Fruit fly (Drosophila melanogaster) whole organism, adult: Measurements from ENCODE around the gene Arr2.
A peak's percentile ranks its signal among the peaks of the same experiment; 100 is the strongest.

ENCODE experiments used
- CG11617 ChIP-seq: fragments of 200-800 bp; sonication (Bioruptor generic); optimal IDR thresholded peaks from 2 replicates; lab custom pipeline; 2017; ENCODE audit warnings: mild to moderate bottlenecking, missing biosample characterization, missing genetic modification reagents, missing genetic modification characterization
- CG12768 ChIP-seq: fragments of 200-800 bp; sonication (Bioruptor generic); optimal IDR thresholded peaks from 2 replicates; lab custom pipeline; 2017; ENCODE audit warnings: missing biosample characterization, missing genetic modification characterization, mild to moderate bottlenecking, moderate library complexity, missing genetic modification reagents
- CG14711 ChIP-seq: fragments of 200-800 bp; sonication (Bioruptor generic); optimal IDR thresholded peaks from 2 replicates; lab custom pipeline; 2018; ENCODE audit warnings: missing biosample characterization, mild to moderate bottlenecking, missing genetic modification characterization, moderate library complexity
- CG1620 ChIP-seq: fragments of 200-800 bp; sonication (Bioruptor generic); optimal IDR thresholded peaks from 2 replicates; lab custom pipeline; 2016; ENCODE audit warnings: missing biosample characterization, missing genetic modification characterization
- CG33017 ChIP-seq: fragments of 200-800 bp; sonication (Bioruptor generic); optimal IDR thresholded peaks from 2 replicates; lab custom pipeline; 2018; ENCODE audit warnings: missing biosample characterization, mild to moderate bottlenecking, missing genetic modification characterization, moderate library complexity
- CG5204 ChIP-seq: fragments of 200-800 bp; sonication (Bioruptor generic); optimal IDR thresholded peaks from 2 replicates; lab custom pipeline; 2016; ENCODE audit warnings: missing biosample characterization, missing genetic modification characterization
- CG7045 ChIP-seq: fragments of 200-800 bp; sonication (Bioruptor generic); optimal IDR thresholded peaks from 2 replicates; lab custom pipeline; 2017; ENCODE audit warnings: missing biosample characterization, mild to moderate bottlenecking, missing genetic modification characterization
- CG7101 ChIP-seq: fragments of 200-800 bp; sonication (Bioruptor generic); optimal IDR thresholded peaks from 2 replicates; lab custom pipeline; 2018; ENCODE audit warnings: missing biosample characterization, mild to moderate bottlenecking, missing genetic modification characterization, moderate library complexity
- Clk ChIP-seq: fragments of 200-800 bp; sonication (Bioruptor generic); optimal IDR thresholded peaks from 2 replicates; lab custom pipeline; 2017; ENCODE audit warnings: missing biosample characterization, missing genetic modification characterization
- Crg-1 ChIP-seq: fragments of 200-800 bp; sonication (Bioruptor generic); optimal IDR thresholded peaks from 2 replicates; lab custom pipeline; 2016; ENCODE audit warnings: missing biosample characterization, missing genetic modification characterization
- Hr96 ChIP-seq: fragments of 200-800 bp; sonication (Bioruptor generic); optimal IDR thresholded peaks from 2 replicates; lab custom pipeline; 2016; ENCODE audit warnings: missing biosample characterization, missing genetic modification characterization
- Mnt ChIP-seq: fragments of 200-800 bp; sonication (Bioruptor generic); optimal IDR thresholded peaks from 2 replicates; lab custom pipeline; 2016; ENCODE audit warnings: missing biosample characterization, mild to moderate bottlenecking, missing genetic modification characterization
- bab1 ChIP-seq: fragments of 200-800 bp; sonication (Bioruptor generic); optimal IDR thresholded peaks from 3 replicates; lab custom pipeline; 2019; ENCODE audit warnings: missing biosample characterization, mild to moderate bottlenecking, missing genetic modification characterization, moderate library complexity
- cic ChIP-seq: fragments of 200-800 bp; sonication (Bioruptor generic); optimal IDR thresholded peaks from 2 replicates; lab custom pipeline; 2017; ENCODE audit warnings: missing biosample characterization, mild to moderate bottlenecking, missing genetic modification characterization, moderate library complexity
- cnc ChIP-seq, 2 experiments: fragments of >200 bp; optimal IDR thresholded peaks; 2 replicates each; lab custom pipeline; 2017
- kay ChIP-seq: fragments of 200-800 bp; sonication (Bioruptor generic); peaks from one replicate; lab custom pipeline; 2016; ENCODE audit warnings: missing biosample characterization, missing genetic modification characterization, borderline replicate concordance
- ovo ChIP-seq: fragments of 200-800 bp; sonication (Bioruptor generic); optimal IDR thresholded peaks from 2 replicates; lab custom pipeline; 2016; ENCODE audit warnings: missing biosample characterization, missing genetic modification characterization
- pad ChIP-seq: fragments of 200-800 bp; sonication (Bioruptor generic); optimal IDR thresholded peaks from 3 replicates; lab custom pipeline; 2017; ENCODE audit warnings: missing biosample characterization, missing genetic modification characterization, mild to moderate bottlenecking, moderate library complexity, missing genetic modification reagents
- tj ChIP-seq: fragments of 200-800 bp; sonication (Bioruptor generic); optimal IDR thresholded peaks from 3 replicates; lab custom pipeline; 2017; ENCODE audit warnings: missing biosample characterization, mild to moderate bottlenecking, missing genetic modification characterization, moderate library complexity
- toe ChIP-seq: fragments of 200-800 bp; sonication (Bioruptor generic); optimal IDR thresholded peaks from 2 replicates; lab custom pipeline; 2016; ENCODE audit warnings: missing biosample characterization, missing genetic modification characterization

The Arr2 gene

DNA sequence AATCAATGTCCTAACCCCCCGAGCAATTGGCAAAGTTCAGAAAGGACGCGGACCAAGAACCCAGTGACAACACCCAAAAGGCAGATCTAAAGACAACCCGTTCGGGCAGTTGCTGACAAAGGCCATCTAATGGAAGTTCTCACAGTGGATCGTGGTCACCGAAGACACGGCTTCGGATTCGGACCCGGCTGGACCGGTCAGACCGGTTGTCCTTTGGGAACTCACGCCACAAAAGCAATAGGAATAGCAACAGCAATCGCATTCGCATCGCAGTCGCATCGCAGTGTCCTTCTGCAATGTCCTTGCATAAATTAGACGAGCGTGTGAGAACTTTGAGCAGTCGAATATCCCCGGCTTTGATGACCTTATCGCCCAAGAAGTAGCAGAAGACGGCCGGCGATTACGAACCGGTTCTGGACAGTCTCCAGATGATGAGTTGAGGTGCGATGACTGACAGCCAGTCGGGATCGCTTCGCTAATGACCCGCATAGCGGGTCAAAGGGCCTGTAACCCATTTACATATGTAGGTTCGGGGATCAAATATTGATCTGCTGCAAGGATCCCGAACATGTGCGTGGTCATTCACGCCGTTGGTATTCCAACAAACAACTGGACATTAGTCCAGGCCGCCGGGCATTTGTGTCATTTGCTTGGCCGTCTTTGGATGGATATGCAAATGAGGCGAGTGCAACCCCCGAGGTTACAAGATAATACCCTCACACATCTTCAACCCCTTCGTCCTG lies 4.8 kb downstream of the Arr2 start:
- no peak for TF ChIP-seq CG11617 (GFP tag; lab: Kevin White, UChicago)
- no peak for TF ChIP-seq CG33017 (tag; lab: Kevin White, UChicago)
- no peak for TF ChIP-seq bab1 (GFP tag; lab: Kevin White, UChicago)
- no peak for TF ChIP-seq Mnt (GFP tag; lab: Kevin White, UChicago)
- no peak for TF ChIP-seq pad
- TF ChIP-seq CG14711 (tag; lab: Kevin White, UChicago): no peak
- no peak for TF ChIP-seq CG1620 (GFP tag; lab: Kevin White, UChicago)
- TF ChIP-seq CG5204 (GFP tag; lab: Kevin White, UChicago): no peak

DNA sequence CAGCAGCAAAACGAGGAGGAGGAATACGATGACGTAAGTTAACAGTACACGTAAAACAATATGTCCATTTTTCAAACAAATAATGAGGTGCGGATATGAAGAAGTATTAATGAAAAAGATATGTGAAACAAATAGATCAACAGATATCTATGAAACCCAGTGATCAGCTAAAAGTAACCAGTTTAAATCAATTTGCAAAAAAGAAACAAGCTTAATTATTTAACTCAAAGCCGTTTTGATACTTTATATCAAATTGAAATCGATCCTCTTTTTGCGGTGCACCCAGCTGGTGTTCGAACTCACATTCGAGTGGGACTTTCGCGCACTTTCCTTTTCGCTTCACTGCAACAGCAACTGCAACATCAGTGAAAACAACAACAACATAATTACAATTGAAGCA lies 7.7 kb downstream of the Arr2 start:
- TF ChIP-seq pad: no peak

DNA sequence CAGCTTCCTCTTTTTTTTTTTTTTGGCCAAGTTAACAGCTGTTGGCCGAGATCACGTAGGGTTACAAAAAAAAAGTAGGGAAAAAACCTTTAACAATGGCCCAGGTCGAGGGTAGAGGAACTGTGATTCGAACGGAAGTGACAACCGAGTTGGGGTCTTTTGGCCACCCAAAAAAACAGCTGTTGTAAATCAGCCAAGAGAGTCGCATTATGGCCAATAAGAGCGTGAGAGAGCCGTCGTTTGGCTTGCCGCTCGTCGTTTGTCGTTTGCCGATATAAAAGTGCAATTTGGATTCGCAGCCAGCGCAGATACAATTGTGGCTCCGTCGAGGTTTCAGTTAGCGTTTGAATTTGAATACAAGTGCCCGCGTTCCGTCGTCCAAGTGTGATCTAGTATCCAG lies 8.6 kb downstream of the Arr2 start, which contains the start of gene Cpr66D:
Gene Cpr66D, plus strand, starts transcription at position 301 of the 400 bp plus-strand sequence.
- TF ChIP-seq ovo (GFP tag; lab: Kevin White, UChicago) (no peak), Clk (GFP tag; lab: Kevin White, UChicago) (no peak), toe (no peak), CG7045 (GFP tag; lab: Kevin White, UChicago) (no peak), pad (no peak), Crg-1 (GFP tag; lab: Kevin White, UChicago) (no peak), Hr96 (GFP tag; lab: Kevin White, UChicago) (no peak), CG12768 (no peak)

- peak; percentile 24 for TF ChIP-seq bab1 (GFP tag; lab: Kevin White, UChicago)
- no peak for TF ChIP-seq Hr96 (GFP tag; lab: Kevin White, UChicago)
Measured at dm6 chr3L:8633614-8634325, 15.0 kb downstream of the Arr2 start, which contains the start of gene Cdc6. Cdc6 (minus strand) TSS chr3L:8634069.

DNA sequence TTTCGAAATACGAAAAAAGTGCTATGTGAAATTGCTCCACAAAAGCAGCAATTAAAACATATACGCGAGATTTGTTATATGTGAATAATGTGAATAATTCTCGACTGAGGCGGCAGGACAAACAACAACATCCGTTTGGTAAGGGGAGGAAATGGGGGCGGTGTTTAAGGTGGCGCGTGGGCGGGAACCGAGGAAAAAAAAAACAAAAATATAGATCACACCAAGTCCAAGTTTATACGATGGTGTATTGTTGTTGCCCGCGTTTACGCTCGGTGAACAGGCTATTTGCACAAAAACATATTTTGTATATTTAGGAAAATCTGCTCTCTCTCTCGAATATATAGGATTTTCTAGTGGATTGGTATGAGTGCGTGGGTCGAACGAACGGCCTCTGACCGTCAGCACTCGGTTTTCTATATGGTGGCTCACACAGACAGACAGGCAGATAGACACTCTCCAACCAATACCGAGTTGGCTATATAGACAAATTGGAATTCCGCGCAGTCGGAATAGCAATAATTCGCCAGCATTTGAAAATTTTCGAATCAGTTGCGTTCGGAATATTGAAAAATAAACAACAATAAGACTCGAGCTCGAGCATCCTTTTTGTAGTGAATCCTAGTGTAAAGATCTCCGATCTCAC lies 18.9 kb downstream of the Arr2 start:
- no peak for TF ChIP-seq ovo (GFP tag; lab: Kevin White, UChicago)
- peak; percentile 38 for TF ChIP-seq kay (GFP tag; lab: Kevin White, UChicago)

- TF ChIP-seq CG5204 (GFP tag; lab: Kevin White, UChicago) (no peak), kay (GFP tag; lab: Kevin White, UChicago) (no peak), pad (no peak), toe (no peak), CG7045 (GFP tag; lab: Kevin White, UChicago) (no peak), tj (GFP tag; lab: Kevin White, UChicago) (no peak), CG1620 (GFP tag; lab: Kevin White, UChicago) (no peak), cic (no peak), CG14711 (tag; lab: Kevin White, UChicago) (no peak)
Measured at dm6 chr3L:8628964-8629363, 19.8 kb downstream of the Arr2 start.

dm6 chr3L:8627839-8628827 lies 20.6 kb downstream of the Arr2 start:
- TF ChIP-seq Crg-1 (GFP tag; lab: Kevin White, UChicago) (no peak), Mnt (GFP tag; lab: Kevin White, UChicago) (peak; percentile 43), CG7045 (GFP tag; lab: Kevin White, UChicago) (no peak), tj (GFP tag; lab: Kevin White, UChicago) (no peak), kay (GFP tag; lab: Kevin White, UChicago) (peak; percentile 60), CG1620 (GFP tag; lab: Kevin White, UChicago) (no peak), CG12768 (no peak), CG5204 (GFP tag; lab: Kevin White, UChicago) (peak; percentile 11), CG11617 (GFP tag; lab: Kevin White, UChicago) (peak; percentile 80), Clk (GFP tag; lab: Kevin White, UChicago) (no peak), cic (no peak), CG14711 (tag; lab: Kevin White, UChicago) (no peak), toe (no peak), CG33017 (tag; lab: Kevin White, UChicago) (no peak), ovo (GFP tag; lab: Kevin White, UChicago) (no peak), bab1 (GFP tag; lab: Kevin White, UChicago) (no peak), cnc (optimal IDR thresholded peaks at IDR 0.05; lab: Kevin White, UChicago) (no peak), CG7101 (tag; lab: Kevin White, UChicago) (peak; percentile 33), pad (no peak), Hr96 (GFP tag; lab: Kevin White, UChicago) (peak; percentile 37)
